Worm (Caenorhabditis elegans): ENCODE data around the gene R10E9.2.

Gene R10E9.2

DNA sequence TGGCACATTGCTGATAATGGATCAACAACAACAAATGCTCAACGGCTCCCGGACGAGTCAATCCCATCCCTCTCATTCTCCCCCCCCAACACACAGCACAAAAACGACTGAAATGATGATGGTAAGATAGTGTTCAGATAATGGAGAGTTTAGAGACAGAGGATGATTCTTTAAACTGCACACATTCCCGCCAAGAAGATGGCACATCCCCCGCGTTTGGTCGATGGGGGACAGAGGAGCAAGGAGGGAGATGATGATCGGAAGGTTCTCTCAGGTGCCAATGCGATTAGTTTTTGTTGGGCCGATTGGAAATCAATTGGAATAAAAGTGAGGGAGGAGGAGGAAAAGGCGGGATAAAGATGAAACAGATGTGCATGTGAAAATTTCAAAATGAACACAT, 36.7 kb downstream of the R10E9.2 start:
- TF ChIP-seq aly-1 (tag; optimal IDR thresholded peaks at IDR 0.05) (no peak), tbx-11 (GFP tag; IDR thresholded peaks at IDR 0.05) (no peak), hmbx-1 (tag; optimal IDR thresholded peaks at IDR 0.05) (no peak), hnd-1 (tag; optimal IDR thresholded peaks at IDR 0.05) (no peak), tra-4 (tag; optimal IDR thresholded peaks at IDR 0.05) (no peak), hmg-4 (GFP tag; optimal IDR thresholded peaks at IDR 0.05) (no peak), ama-1 (optimal IDR thresholded peaks at IDR 0.05) (no peak), B0310.2 (tag; optimal IDR thresholded peaks at IDR 0.05) (no peak)

DNA sequence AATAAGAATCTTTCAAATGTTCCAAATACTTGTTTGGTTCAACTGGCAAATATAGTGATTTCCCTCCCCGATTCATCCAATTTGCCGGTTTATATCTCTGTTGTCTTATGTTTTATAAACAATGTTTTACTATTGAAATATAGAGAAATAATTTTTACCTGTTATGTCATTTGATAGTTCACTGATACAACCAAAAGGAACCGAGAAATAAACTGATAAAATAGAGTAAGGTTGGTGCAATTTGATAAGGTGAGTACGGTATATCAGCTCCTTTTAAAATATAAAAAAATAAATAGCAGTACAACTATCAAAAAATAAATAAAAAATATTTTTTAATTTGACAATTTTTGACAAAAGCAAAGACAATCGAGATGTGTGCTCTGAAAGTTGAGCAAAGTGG, 37.3 kb downstream of the R10E9.2 start:
- TF ChIP-seq tra-4 (tag; optimal IDR thresholded peaks at IDR 0.05) (no peak), hmg-4 (GFP tag; optimal IDR thresholded peaks at IDR 0.05) (no peak), ets-7 (tag; optimal IDR thresholded peaks at IDR 0.05) (no peak), ceh-13 (GFP tag; optimal IDR thresholded peaks at IDR 0.05) (no peak), ceh-36 (tag; optimal IDR thresholded peaks at IDR 0.05) (no peak), tbx-11 (GFP tag; IDR thresholded peaks at IDR 0.05) (no peak), pes-1 (GFP tag; IDR thresholded peaks at IDR 0.05) (no peak), sea-1 (GFP tag; conservative IDR thresholded peaks at IDR 0.05) (no peak), flt-1 (GFP tag; IDR thresholded peaks at IDR 0.05) (no peak), tbx-37 (GFP tag; conservative IDR thresholded peaks at IDR 0.05) (no peak), F13C5.2 (tag; optimal IDR thresholded peaks at IDR 0.05) (no peak), scrt-1 (GFP tag; IDR thresholded peaks at IDR 0.05) (no peak), aly-1 (tag; optimal IDR thresholded peaks at IDR 0.05) (no peak), hnd-1 (tag; optimal IDR thresholded peaks at IDR 0.05) (no peak), B0310.2 (tag; optimal IDR thresholded peaks at IDR 0.05) (no peak), ama-1 (optimal IDR thresholded peaks at IDR 0.05) (no peak), hmbx-1 (tag; optimal IDR thresholded peaks at IDR 0.05) (no peak)

DNA sequence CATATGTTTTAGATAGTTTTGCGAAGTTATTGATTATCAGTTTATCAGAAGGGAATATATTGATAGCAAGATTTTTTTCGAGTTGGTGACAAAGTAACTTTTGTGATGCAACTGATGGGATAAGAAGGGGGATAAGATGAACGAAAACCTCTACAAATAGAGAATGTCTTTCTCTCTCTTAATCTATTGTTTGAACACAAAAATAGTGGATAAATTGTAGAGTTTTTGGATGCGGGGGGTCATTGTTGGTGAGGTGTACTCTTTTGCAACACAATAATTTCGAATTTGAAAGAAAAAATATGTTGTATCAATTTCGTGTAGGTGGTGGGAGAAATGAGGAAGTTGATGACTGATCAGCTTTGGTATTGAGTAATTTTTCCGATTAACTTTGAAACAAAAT, 38.0 kb downstream of the R10E9.2 start, which contains the start of gene ZK1058.9:
Gene ZK1058.9, minus strand, starts transcription at position 101 of the 400 bp plus-strand sequence.
- TF ChIP-seq tbx-37 (GFP tag; conservative IDR thresholded peaks at IDR 0.05) (no peak), scrt-1 (GFP tag; IDR thresholded peaks at IDR 0.05) (no peak), flt-1 (GFP tag; IDR thresholded peaks at IDR 0.05) (no peak), hmbx-1 (tag; optimal IDR thresholded peaks at IDR 0.05) (no peak), pes-1 (GFP tag; IDR thresholded peaks at IDR 0.05) (no peak), B0310.2 (tag; optimal IDR thresholded peaks at IDR 0.05) (no peak), ceh-36 (tag; optimal IDR thresholded peaks at IDR 0.05) (no peak), ets-7 (tag; optimal IDR thresholded peaks at IDR 0.05) (no peak), sea-1 (GFP tag; conservative IDR thresholded peaks at IDR 0.05) (no peak), tra-4 (tag; optimal IDR thresholded peaks at IDR 0.05) (no peak), aly-1 (tag; optimal IDR thresholded peaks at IDR 0.05) (no peak), ceh-13 (GFP tag; optimal IDR thresholded peaks at IDR 0.05) (no peak), hmg-4 (GFP tag; optimal IDR thresholded peaks at IDR 0.05) (no peak), tbx-11 (GFP tag; IDR thresholded peaks at IDR 0.05) (no peak), F13C5.2 (tag; optimal IDR thresholded peaks at IDR 0.05) (no peak), ama-1 (optimal IDR thresholded peaks at IDR 0.05) (no peak)

DNA sequence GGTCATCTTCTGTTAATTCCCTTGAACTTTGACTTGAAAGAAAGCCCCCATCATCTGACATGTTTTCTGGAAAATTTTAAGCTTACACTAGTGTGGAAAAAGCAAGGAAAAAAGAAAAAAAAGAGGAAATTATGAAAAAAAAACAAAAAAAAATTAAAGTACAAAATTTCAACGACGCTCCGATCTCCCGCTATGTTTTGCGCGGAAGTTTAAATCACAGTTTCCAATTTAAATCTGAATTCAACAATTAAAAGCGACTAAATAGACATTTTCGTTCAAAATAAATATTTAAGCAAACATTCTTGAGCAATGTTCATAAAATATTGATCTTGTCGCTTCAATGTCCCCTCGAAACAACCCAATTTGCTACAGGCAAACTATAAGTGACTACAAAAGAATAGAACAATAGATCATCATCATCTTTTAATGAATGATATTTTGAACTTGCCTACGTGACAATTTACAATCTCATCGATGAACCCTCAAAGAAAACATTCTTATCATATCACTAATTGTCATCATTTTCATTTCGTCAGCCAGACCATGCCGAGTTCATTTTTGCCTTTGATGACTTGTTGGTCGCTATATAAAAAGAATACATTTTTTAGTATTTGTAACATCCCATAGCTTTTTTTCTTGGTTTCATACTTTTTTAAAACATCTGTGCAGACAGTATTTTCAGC, 42.4 kb downstream of the R10E9.2 start, which contains the start of the genes metl-6 and nit-1:
Gene metl-6, minus strand, starts transcription at position 66 of the 683 bp plus-strand sequence.
Gene nit-1, plus strand, starts transcription at position 562 of the 683 bp plus-strand sequence.
- TF ChIP-seq aly-1 (tag; optimal IDR thresholded peaks at IDR 0.05) (no peak), B0310.2 (tag; optimal IDR thresholded peaks at IDR 0.05) (no peak), tbx-11 (GFP tag; IDR thresholded peaks at IDR 0.05) (no peak), hmg-4 (GFP tag; optimal IDR thresholded peaks at IDR 0.05) (no peak), ama-1 (optimal IDR thresholded peaks at IDR 0.05) (no peak), ets-7 (tag; optimal IDR thresholded peaks at IDR 0.05) (no peak), tbx-37 (GFP tag; conservative IDR thresholded peaks at IDR 0.05) (no peak)

DNA sequence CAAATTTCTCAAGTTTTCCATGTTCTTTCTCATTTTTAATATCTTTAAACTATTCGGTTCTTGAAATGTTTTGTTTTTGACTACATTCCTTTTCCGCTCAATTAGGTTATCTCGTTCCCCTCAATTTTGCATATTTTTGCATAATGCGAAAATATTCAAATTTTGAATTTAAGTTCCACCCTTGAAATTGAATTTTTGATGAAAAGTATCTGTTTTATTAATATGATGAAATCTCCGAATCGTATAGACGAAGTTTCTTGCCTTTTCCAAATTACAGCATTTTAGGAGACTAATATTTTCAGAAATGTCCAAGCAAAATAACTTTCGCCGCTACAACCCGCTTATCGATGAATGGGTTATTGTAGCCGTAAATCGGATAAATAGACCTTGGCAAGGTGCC, 45.6 kb downstream of the R10E9.2 start, which contains the start of gene ZK1058.3:
Gene ZK1058.3, plus strand, starts transcription at position 301 of the 400 bp plus-strand sequence.
- TF ChIP-seq tbx-11 (GFP tag; IDR thresholded peaks at IDR 0.05), result no peak
- no peak for TF ChIP-seq ceh-36 (tag; optimal IDR thresholded peaks at IDR 0.05)
- no peak for TF ChIP-seq ceh-13 (GFP tag; optimal IDR thresholded peaks at IDR 0.05)
- no peak for TF ChIP-seq ets-7 (tag; optimal IDR thresholded peaks at IDR 0.05)
- TF ChIP-seq hmg-4 (GFP tag; optimal IDR thresholded peaks at IDR 0.05), result no peak
- no peak for TF ChIP-seq aly-1 (tag; optimal IDR thresholded peaks at IDR 0.05)
- TF ChIP-seq hnd-1 (tag; optimal IDR thresholded peaks at IDR 0.05), result no peak
- no peak for TF ChIP-seq sea-1 (GFP tag; conservative IDR thresholded peaks at IDR 0.05)
- TF ChIP-seq scrt-1 (GFP tag; IDR thresholded peaks at IDR 0.05), result no peak
- TF ChIP-seq hmbx-1 (tag; optimal IDR thresholded peaks at IDR 0.05), result no peak
- TF ChIP-seq tbx-37 (GFP tag; conservative IDR thresholded peaks at IDR 0.05), result no peak
- TF ChIP-seq pes-1 (GFP tag; IDR thresholded peaks at IDR 0.05), result no peak
- TF ChIP-seq tra-4 (tag; optimal IDR thresholded peaks at IDR 0.05), result no peak
- no peak for TF ChIP-seq ama-1 (optimal IDR thresholded peaks at IDR 0.05)
- TF ChIP-seq flt-1 (GFP tag; IDR thresholded peaks at IDR 0.05), result no peak

DNA sequence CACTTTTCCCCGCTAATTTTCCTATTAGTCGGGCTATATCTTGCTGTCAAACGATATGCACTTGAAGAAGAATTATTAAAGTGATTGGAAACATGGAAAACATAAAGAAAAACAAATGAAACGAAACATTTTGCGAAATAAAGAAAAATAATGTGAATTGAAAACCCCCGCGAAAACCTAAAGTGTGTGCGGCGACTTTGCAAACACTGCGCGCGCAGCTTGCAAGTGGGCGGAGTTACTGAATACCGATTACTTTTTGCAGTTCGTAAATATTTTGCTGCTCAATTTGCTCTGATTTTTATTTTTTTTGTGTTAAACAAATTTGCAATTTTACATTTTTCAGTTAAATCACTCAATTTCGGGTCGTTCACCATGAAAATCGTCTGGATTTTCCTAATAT, 47.5 kb downstream of the R10E9.2 start, which contains the start of gene ccdc-47:
Gene ccdc-47, plus strand, starts transcription at position 344 of the 400 bp plus-strand sequence.
- TF ChIP-seq ets-7 (tag; optimal IDR thresholded peaks at IDR 0.05), result peak; percentile 57
- TF ChIP-seq flt-1 (GFP tag; IDR thresholded peaks at IDR 0.05), result peak; percentile 75
- TF ChIP-seq ama-1 (optimal IDR thresholded peaks at IDR 0.05), result no peak
- peak; percentile 87 for TF ChIP-seq pes-1 (GFP tag; IDR thresholded peaks at IDR 0.05)
- TF ChIP-seq tbx-37 (GFP tag; conservative IDR thresholded peaks at IDR 0.05), result peak; percentile 68; the same call in 1 of the 2 replicates
- TF ChIP-seq aly-1 (tag; optimal IDR thresholded peaks at IDR 0.05), result peak; percentile 75
- peak; percentile 86 for TF ChIP-seq scrt-1 (GFP tag; IDR thresholded peaks at IDR 0.05)
- TF ChIP-seq tra-4 (tag; optimal IDR thresholded peaks at IDR 0.05), result peak; percentile 5
- TF ChIP-seq sea-1 (GFP tag; conservative IDR thresholded peaks at IDR 0.05), result peak; percentile 88
- peak; percentile 93 for TF ChIP-seq F13C5.2 (tag; optimal IDR thresholded peaks at IDR 0.05)
- TF ChIP-seq ceh-13 (GFP tag; optimal IDR thresholded peaks at IDR 0.05), result peak; percentile 67
- TF ChIP-seq tbx-11 (GFP tag; IDR thresholded peaks at IDR 0.05), result peak; percentile 81
- no peak for TF ChIP-seq hmbx-1 (tag; optimal IDR thresholded peaks at IDR 0.05)
- peak; percentile 74 for TF ChIP-seq hnd-1 (tag; optimal IDR thresholded peaks at IDR 0.05)
- peak; percentile 15 for TF ChIP-seq B0310.2 (tag; optimal IDR thresholded peaks at IDR 0.05)
- TF ChIP-seq hmg-4 (GFP tag; optimal IDR thresholded peaks at IDR 0.05), result peak; percentile 82
- TF ChIP-seq ceh-36 (tag; optimal IDR thresholded peaks at IDR 0.05), result peak; percentile 84

Measured in whole organism, early embryonic.